Worm (Caenorhabditis elegans): ENCODE measurements around the gene C18G1.6.

DNA sequence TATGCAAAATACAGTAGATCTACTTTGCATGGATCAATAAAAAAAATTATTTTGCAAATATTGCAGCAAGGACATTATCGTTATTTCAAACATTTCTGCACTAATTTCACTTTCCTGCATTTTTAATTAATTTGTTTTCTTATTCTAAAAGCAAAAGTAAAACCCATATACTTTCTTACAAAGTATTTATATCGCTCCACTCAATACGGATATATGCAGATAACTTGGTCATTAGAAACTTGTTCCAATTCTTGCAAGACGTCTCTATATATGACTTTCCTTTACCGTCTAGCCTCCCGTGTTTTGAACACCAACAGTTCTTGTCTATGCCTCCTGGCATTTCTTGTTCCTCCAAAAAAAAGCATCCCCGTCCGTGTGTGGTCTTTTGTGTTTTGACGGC lies 39.9 kb upstream of the C18G1.6 start, which contains the start of gene oac-24:
- TF ChIP-seq T23F11.4 (GFP tag; optimal IDR thresholded peaks at IDR 0.05) (no peak), pha-4 (tag; optimal IDR thresholded peaks at IDR 0.05) (no peak), eyg-1 (tag; optimal IDR thresholded peaks at IDR 0.05) (no peak), ceh-30 (tag; optimal IDR thresholded peaks at IDR 0.05) (no peak)
